Worm (Caenorhabditis elegans) whole organism, mixed stage, embryonic: ENCODE measurements around the gene B0198.2.

Source experiments
- blmp-1 ChIP-seq: fragments of 150-350 bp; optimal IDR thresholded peaks from 2 replicates; lab custom pipeline; 2014; ENCODE audit warnings: missing biosample characterization, missing genetic modification characterization
- ces-1 ChIP-seq: fragments of 150-350 bp; optimal IDR thresholded peaks from 2 replicates; lab custom pipeline; 2014; ENCODE audit warnings: missing biosample characterization, missing genetic modification reagents, missing genetic modification characterization
- hlh-1 ChIP-seq: fragments of 150-350 bp; optimal IDR thresholded peaks from 2 replicates; lab custom pipeline; 2014; ENCODE audit warnings: missing biosample characterization, missing genetic modification reagents, missing genetic modification characterization
- lsy-2 ChIP-seq: fragments of 150-350 bp; optimal IDR thresholded peaks from 2 replicates; lab custom pipeline; 2014; ENCODE audit warnings: missing biosample characterization, missing genetic modification characterization
- mab-5 ChIP-seq: fragments of 150-350 bp; optimal IDR thresholded peaks from 2 replicates; lab custom pipeline; 2014; ENCODE audit warnings: missing biosample characterization, missing genetic modification characterization
- mep-1 ChIP-seq: fragments of 150-350 bp; optimal IDR thresholded peaks from 2 replicates; lab custom pipeline; 2017; ENCODE audit warnings: missing biosample characterization, missing genetic modification reagents, missing genetic modification characterization, inconsistent platforms
- nhr-12 ChIP-seq: fragments of 150-350 bp; optimal IDR thresholded peaks from 2 replicates; lab custom pipeline; 2014; ENCODE audit warnings: missing biosample characterization, missing genetic modification characterization
- snpc-4 ChIP-seq: fragments of 150-350 bp; optimal IDR thresholded peaks from 2 replicates; lab custom pipeline; 2014; ENCODE audit warnings: missing biosample characterization, missing genetic modification characterization
- sptf-1 ChIP-seq: sonication (generic microtip); optimal IDR thresholded peaks from 2 replicates; lab custom pipeline; 2017; ENCODE audit warnings: mild to moderate bottlenecking, missing genetic modification characterization, moderate library complexity, missing compliant biosample characterization
- unc-62 ChIP-seq: fragments of 150-350 bp; optimal IDR thresholded peaks from 2 replicates; lab custom pipeline; 2014; ENCODE audit warnings: missing biosample characterization, missing genetic modification reagents, missing genetic modification characterization
- ztf-11 ChIP-seq: fragments of 150-350 bp; optimal IDR thresholded peaks from 2 replicates; lab custom pipeline; 2014; ENCODE audit warnings: missing biosample characterization, missing genetic modification characterization

DNA sequence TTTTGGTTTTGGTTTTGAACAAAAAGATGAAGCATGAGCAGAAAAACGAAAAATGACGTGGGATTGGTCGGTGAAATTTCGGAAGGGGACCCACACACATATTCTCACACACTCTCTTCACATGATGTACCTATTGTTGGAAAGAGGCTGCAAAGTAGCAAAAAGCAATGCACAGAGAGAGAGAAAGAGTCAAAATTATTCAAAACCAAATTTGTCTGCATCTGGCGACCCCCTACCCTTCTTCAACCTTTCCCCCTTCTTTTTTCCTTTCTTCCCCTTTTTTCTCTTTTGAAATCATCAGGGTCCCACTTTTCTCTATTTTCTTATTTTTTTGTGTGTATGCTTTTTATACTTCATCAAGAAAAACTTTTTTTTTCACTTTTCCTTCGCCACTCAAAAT, 4.1 kb upstream of the B0198.2 start:
- no peak for TF ChIP-seq unc-62 (GFP tag; lab: Kevin White, UChicago)
- TF ChIP-seq lsy-2 (tag; lab: Kevin White, UChicago) = no peak
- TF ChIP-seq nhr-12 = no peak
- TF ChIP-seq mab-5 = no peak
- no peak for TF ChIP-seq hlh-1
- no peak for TF ChIP-seq ztf-11 (tag; lab: Kevin White, UChicago)
- peak; percentile 13 for TF ChIP-seq ces-1 (GFP tag; lab: Kevin White, UChicago)
- no peak for TF ChIP-seq snpc-4 (tag; lab: Kevin White, UChicago)
- no peak for TF ChIP-seq sptf-1 (tag; lab: Kevin White, UChicago)
- TF ChIP-seq mep-1 (tag; lab: Kevin White, UChicago) = no peak
- no peak for TF ChIP-seq blmp-1 (tag; lab: Kevin White, UChicago)
